Fruit fly (Drosophila melanogaster) whole organism, embryonic: Measurements from ENCODE around the gene CG34179.

Experiments used
- ATbp ChIP-seq: fragments of 200-800 bp; sonication (Bioruptor generic); optimal IDR thresholded peaks from 2 replicates; lab custom pipeline; 2017; ENCODE audit warnings: missing biosample characterization, mild to moderate bottlenecking, missing genetic modification characterization, missing genetic modification reagents
- Adf1 ChIP-seq: fragments of 200-800 bp; sonication (Bioruptor generic); IDR thresholded peaks from 2 replicates; pipeline ENCODE4 v1.3.6; 2022; ENCODE audit warnings: missing biosample characterization, missing genetic modification characterization
- Aef1 ChIP-seq: fragments of 200-800 bp; sonication (Bioruptor generic); IDR thresholded peaks from 3 replicates; pipeline ENCODE4 v1.3.6; 2022; ENCODE audit warnings: missing biosample characterization, missing genetic modification characterization
- Atf3 ChIP-seq: fragments of 200-800 bp; sonication (Bioruptor generic); optimal IDR thresholded peaks from 3 replicates; lab custom pipeline; 2016; ENCODE audit warnings: missing biosample characterization, missing genetic modification characterization
- Bgb ChIP-seq: fragments of 200-800 bp; sonication (Bioruptor generic); IDR thresholded peaks from 2 replicates; pipeline ENCODE4 v1.3.6; 2022; ENCODE audit warnings: missing biosample characterization, missing genetic modification characterization; ENCODE audit not compliant: partially characterized antibody
- Blimp-1 ChIP-seq: fragments of 200-800 bp; sonication (Bioruptor generic); optimal IDR thresholded peaks from 3 replicates; lab custom pipeline; 2018; ENCODE audit warnings: missing biosample characterization, missing genetic modification characterization, mild to moderate bottlenecking, moderate library complexity, missing genetic modification reagents
- CG12219 ChIP-seq: fragments of 200-800 bp; sonication (Bioruptor generic); optimal IDR thresholded peaks from 3 replicates; lab custom pipeline; 2018; ENCODE audit warnings: missing biosample characterization, mild to moderate bottlenecking, missing genetic modification characterization
- CG12769 ChIP-seq: fragments of 200-800 bp; sonication (Bioruptor generic); optimal IDR thresholded peaks from 2 replicates; lab custom pipeline; 2019; ENCODE audit warnings: missing biosample characterization, mild to moderate bottlenecking, missing genetic modification characterization, moderate library complexity
- CG13287 ChIP-seq: fragments of 200-800 bp; sonication (Bioruptor generic); IDR thresholded peaks from 2 replicates; pipeline ENCODE4 v1.3.6; 2022; ENCODE audit warnings: missing biosample characterization, missing genetic modification characterization; ENCODE audit not compliant: partially characterized antibody
- CG2199 ChIP-seq: fragments of 200-800 bp; sonication (Bioruptor generic); IDR thresholded peaks from 3 replicates; pipeline ENCODE4 v1.3.6; 2022; ENCODE audit warnings: missing biosample characterization, missing genetic modification characterization
- CG2678 ChIP-seq: fragments of 200-800 bp; sonication (Bioruptor generic); optimal IDR thresholded peaks from 3 replicates; lab custom pipeline; 2019; ENCODE audit warnings: missing biosample characterization, mild to moderate bottlenecking, missing genetic modification characterization, moderate library complexity
- CG3281 ChIP-seq: fragments of 200-800 bp; sonication (Bioruptor generic); optimal IDR thresholded peaks from 3 replicates; lab custom pipeline; 2017; ENCODE audit warnings: missing biosample characterization, mild to moderate bottlenecking, missing genetic modification characterization
- CG34376 ChIP-seq: fragments of 200-800 bp; sonication (Bioruptor generic); optimal IDR thresholded peaks from 2 replicates; lab custom pipeline; 2018; ENCODE audit warnings: missing biosample characterization, mild to moderate bottlenecking, missing genetic modification characterization
- CG42726 ChIP-seq: fragments of 200-800 bp; sonication (Bioruptor generic); IDR thresholded peaks from 2 replicates; pipeline ENCODE4 v1.3.6; 2022; ENCODE audit warnings: missing biosample characterization, missing genetic modification characterization; ENCODE audit not compliant: partially characterized antibody
- CG8290 ChIP-seq, 3 experiments: fragments of 200-800 bp; sonication (Bioruptor generic); optimal IDR thresholded peaks; 2 replicates each; lab custom pipeline; 2016 to 2019; ENCODE audit warnings: missing biosample characterization in 3 of 3, missing genetic modification characterization in 3 of 3, mild to moderate bottlenecking in 2 of 3, moderate library complexity in 1 of 3
- CG8924 ChIP-seq: fragments of 200-800 bp; optimal IDR thresholded peaks from 3 replicates; lab custom pipeline; 2019; ENCODE audit warnings: missing biosample characterization, mild to moderate bottlenecking, missing genetic modification characterization, moderate library complexity
- CG9932 ChIP-seq: fragments of 200-800 bp; sonication (Bioruptor generic); IDR thresholded peaks from 2 replicates; pipeline ENCODE4 v1.3.6; 2022; ENCODE audit warnings: missing biosample characterization, missing genetic modification characterization
- Deaf1 ChIP-seq: fragments of 200-800 bp; optimal IDR thresholded peaks from 3 replicates; lab custom pipeline; 2019; ENCODE audit warnings: missing biosample characterization, mild to moderate bottlenecking, missing genetic modification characterization, moderate library complexity
- Dll ChIP-seq: fragments of 200-800 bp; sonication (Bioruptor generic); IDR thresholded peaks from 4 replicates; pipeline ENCODE4 v1.3.6; 2022; ENCODE audit warnings: missing biosample characterization, missing genetic modification characterization; ENCODE audit not compliant: partially characterized antibody
- Fer2 ChIP-seq: fragments of 200-800 bp; sonication (Bioruptor generic); optimal IDR thresholded peaks from 2 replicates; lab custom pipeline; 2018; ENCODE audit warnings: missing biosample characterization, mild to moderate bottlenecking, missing genetic modification characterization, moderate library complexity
- MESR4 ChIP-seq: fragments of 200-800 bp; sonication (Bioruptor generic); optimal IDR thresholded peaks from 2 replicates; lab custom pipeline; 2018; ENCODE audit warnings: missing biosample characterization, mild to moderate bottlenecking, missing genetic modification characterization, moderate library complexity
- Med ChIP-seq: fragments of 200-800 bp; sonication (Bioruptor generic); peaks from one replicate; lab custom pipeline; 2016; ENCODE audit warnings: missing biosample characterization, missing genetic modification characterization, mild to moderate bottlenecking, inconsistent platforms, moderate library complexity
- Sox100B ChIP-seq: fragments of 200-800 bp; sonication (Bioruptor generic); optimal IDR thresholded peaks from 3 replicates; lab custom pipeline; 2018; ENCODE audit warnings: missing biosample characterization, mild to moderate bottlenecking, missing genetic modification characterization
- Stat92E ChIP-seq, 3 experiments: fragments of >200 bp in 2 of 3; fragments of 200-800 bp in 1 of 3; sonication (Bioruptor generic) in 1 of 3; optimal IDR thresholded peaks; 2 replicates each; lab custom pipeline; 2017 to 2019; ENCODE audit warnings: missing biosample characterization in 3 of 3, missing genetic modification characterization in 3 of 3, mild to moderate bottlenecking in 1 of 3, moderate library complexity in 1 of 3
- Trl ChIP-seq, 3 experiments: fragments of >200 bp in 2 of 3; fragments of 200-800 bp in 1 of 3; sonication (Bioruptor generic) in 1 of 3; optimal IDR thresholded peaks; 2 replicates in 1 of 3; 3 replicates in 2 of 3; lab custom pipeline; 2016 to 2017; ENCODE audit warnings: missing biosample characterization in 1 of 3, missing genetic modification characterization in 1 of 3
- abd-A ChIP-seq: fragments of 200-800 bp; sonication (Bioruptor generic); optimal IDR thresholded peaks from 3 replicates; lab custom pipeline; 2019; ENCODE audit warnings: missing biosample characterization, mild to moderate bottlenecking, missing genetic modification characterization, moderate library complexity
- br ChIP-seq: fragments of >200 bp; optimal IDR thresholded peaks from 2 replicates; lab custom pipeline; 2017
- cato ChIP-seq: fragments of 200-800 bp; sonication (Bioruptor generic); optimal IDR thresholded peaks from 2 replicates; lab custom pipeline; 2016; ENCODE audit warnings: missing biosample characterization, missing genetic modification characterization, borderline replicate concordance
- caup ChIP-seq: fragments of 200-800 bp; sonication (Bioruptor generic); optimal IDR thresholded peaks from 3 replicates; lab custom pipeline; 2017; ENCODE audit warnings: missing biosample characterization, mild to moderate bottlenecking, missing genetic modification characterization, moderate library complexity; ENCODE audit not compliant: severe bottlenecking
- chinmo ChIP-seq: fragments of 200-800 bp; sonication (Bioruptor generic); IDR thresholded peaks from 4 replicates; pipeline ENCODE4 v1.3.6; 2022; ENCODE audit warnings: missing biosample characterization, missing genetic modification characterization; ENCODE audit not compliant: partially characterized antibody
- chm ChIP-seq: fragments of 200-800 bp; sonication (Bioruptor generic); IDR thresholded peaks from 2 replicates; pipeline ENCODE4 v1.3.6; 2022; ENCODE audit warnings: missing biosample characterization, missing genetic modification characterization
- ci ChIP-seq: fragments of 200-800 bp; sonication (Bioruptor generic); IDR thresholded peaks from 3 replicates; pipeline ENCODE4 v1.3.6; 2022; ENCODE audit warnings: missing biosample characterization, missing genetic modification characterization
- ftz-f1 ChIP-seq: fragments of 200-800 bp; sonication (Bioruptor generic); optimal IDR thresholded peaks from 2 replicates; lab custom pipeline; 2016; ENCODE audit warnings: missing biosample characterization, missing genetic modification characterization
- grn ChIP-seq: fragments of 200-800 bp; sonication (Bioruptor generic); optimal IDR thresholded peaks from 3 replicates; lab custom pipeline; 2017; ENCODE audit warnings: missing biosample characterization, missing genetic modification characterization
- gt ChIP-seq: fragments of 200-800 bp; sonication (Bioruptor generic); IDR thresholded peaks from 2 replicates; pipeline ENCODE4 v1.3.6; 2022; ENCODE audit warnings: missing biosample characterization, missing genetic modification characterization
- kni ChIP-seq: fragments of 200-800 bp; sonication (Bioruptor generic); optimal IDR thresholded peaks from 3 replicates; lab custom pipeline; 2017; ENCODE audit warnings: mild to moderate bottlenecking, missing biosample characterization, missing genetic modification reagents, missing genetic modification characterization
- lov ChIP-seq, 2 experiments: fragments of 200-800 bp in 1 of 2; fragments of >200 bp in 1 of 2; sonication (Bioruptor generic) in 1 of 2; IDR thresholded peaks in 1 of 2; optimal IDR thresholded peaks in 1 of 2; 2 replicates in 1 of 2; 3 replicates in 1 of 2; pipeline versions ENCODE4 v1.3.6 to Lab custom; 2017 to 2022; ENCODE audit warnings: missing biosample characterization in 1 of 2, missing genetic modification characterization in 1 of 2
- mirr ChIP-seq: fragments of 200-800 bp; sonication (Bioruptor generic); optimal IDR thresholded peaks from 3 replicates; lab custom pipeline; 2018; ENCODE audit warnings: missing biosample characterization, mild to moderate bottlenecking, missing genetic modification characterization
- nerfin-2 ChIP-seq: fragments of 200-800 bp; sonication (Bioruptor generic); IDR thresholded peaks from 2 replicates; pipeline ENCODE4 v1.3.6; 2022; ENCODE audit warnings: missing biosample characterization, missing genetic modification characterization; ENCODE audit not compliant: partially characterized antibody
- nmo ChIP-seq: fragments of 200-800 bp; sonication (Bioruptor generic); optimal IDR thresholded peaks from 2 replicates; lab custom pipeline; 2018; ENCODE audit warnings: missing biosample characterization, mild to moderate bottlenecking, missing genetic modification characterization, moderate library complexity
- oc ChIP-seq: fragments of 200-800 bp; sonication (Bioruptor generic); optimal IDR thresholded peaks from 2 replicates; lab custom pipeline; 2018; ENCODE audit warnings: missing biosample characterization, mild to moderate bottlenecking, missing genetic modification characterization, moderate library complexity
- org-1 ChIP-seq: fragments of 200-800 bp; sonication (Bioruptor generic); optimal IDR thresholded peaks from 2 replicates; lab custom pipeline; 2017; ENCODE audit warnings: missing biosample characterization, missing genetic modification characterization
- pan ChIP-seq, 4 experiments: fragments of >200 bp in 3 of 4; fragments of 200-800 bp in 1 of 4; sonication (Bioruptor generic) in 1 of 4; optimal IDR thresholded peaks in 3 of 4; IDR thresholded peaks in 1 of 4; 2 replicates each; pipeline versions ENCODE4 v1.3.6 to Lab custom; 2017 to 2022; ENCODE audit warnings: missing biosample characterization in 2 of 4, missing genetic modification characterization in 2 of 4, mixed read lengths in 1 of 4
- psq ChIP-seq: fragments of 200-800 bp; sonication (Bioruptor generic); optimal IDR thresholded peaks from 2 replicates; lab custom pipeline; 2017; ENCODE audit warnings: missing biosample characterization, missing genetic modification characterization
- seq ChIP-seq: fragments of 200-800 bp; sonication (Bioruptor generic); IDR thresholded peaks from 2 replicates; pipeline ENCODE4 v1.3.6; 2022; ENCODE audit warnings: missing biosample characterization, missing genetic modification characterization
- z ChIP-seq: fragments of 200-800 bp; sonication (Bioruptor generic); IDR thresholded peaks from 3 replicates; pipeline ENCODE4 v1.3.6; 2022; ENCODE audit warnings: missing biosample characterization, missing genetic modification characterization
- zf30C ChIP-seq: fragments of 200-800 bp; sonication (Bioruptor generic); optimal IDR thresholded peaks from 3 replicates; lab custom pipeline; 2018; ENCODE audit warnings: missing biosample characterization, mild to moderate bottlenecking, missing genetic modification characterization

The CG34179 gene

dm6 chr2L:6090365-6090764, 41.9 kb upstream of the CG34179 start:
- TF ChIP-seq nmo (GFP tag; lab: Kevin White, UChicago) (no peak), caup (GFP tag; lab: Kevin White, UChicago) (no peak), CG12219 (no peak), chm (GFP tag; lab: Robert Waterston, UW) (0 out of 2 replicates have a peak, but pooled peaks have one; percentile 27), CG13287 (GFP tag; lab: Robert Waterston, UW) (no peak), seq (GFP tag; lab: Robert Waterston, UW) (no peak), pan (optimal IDR thresholded peaks at IDR 0.05; lab: Kevin White, UChicago) (no peak), pan (GFP tag; optimal IDR thresholded peaks at IDR 0.05 in 1 of 2, IDR thresholded peaks at IDR 0.05 in 1 of 2) (peak in 1 of 2 experiments; percentile 20), gt (no peak), CG2199 (GFP tag; lab: Robert Waterston, UW) (0 out of 3 replicates have a peak, but pooled peaks have one; percentile 41), Deaf1 (tag; lab: Kevin White, UChicago) (peak; percentile 84), Dll (GFP tag; lab: Robert Waterston, UW) (no peak), oc (tag; lab: Kevin White, UChicago) (no peak), mirr (GFP tag; lab: Kevin White, UChicago) (peak; percentile 64), chinmo (GFP tag; lab: Robert Waterston, UW) (peak; percentile 86; the same call in 2 of the 4 replicates), Blimp-1 (peak; percentile 69), Med (GFP tag; lab: Kevin White, UChicago) (peak; percentile 67), MESR4 (GFP tag; lab: Kevin White, UChicago) (no peak), zf30C (GFP tag; lab: Kevin White, UChicago) (no peak), nerfin-2 (GFP tag; lab: Robert Waterston, UW) (0 out of 2 replicates have a peak, but pooled peaks have one; percentile 8), CG34376 (GFP tag; lab: Kevin White, UChicago) (peak; percentile 62), cato (no peak), Adf1 (GFP tag; lab: Robert Waterston, UW) (peak; percentile 59; the same call in 1 of the 2 replicates), abd-A (tag; lab: Kevin White, UChicago) (peak; percentile 75), z (peak; percentile 92), Sox100B (no peak), Atf3 (GFP tag; lab: Kevin White, UChicago) (no peak), ftz-f1 (GFP tag; lab: Kevin White, UChicago) (peak; percentile 27), br (no peak), Bgb (GFP tag; lab: Robert Waterston, UW) (peak; percentile 16; the same call in 1 of the 2 replicates), kni (GFP tag; lab: Kevin White, UChicago) (peak; percentile 87), CG12769 (peak; percentile 92), Fer2 (tag; lab: Kevin White, UChicago) (no peak), ci (peak; percentile 26; the same call in 1 of the 3 replicates), CG8290 (GFP tag; optimal IDR thresholded peaks at IDR 0.05; lab: Kevin White, UChicago) (no peak), CG8290 (tag; optimal IDR thresholded peaks at IDR 0.05; lab: Kevin White, UChicago) (peak in 1 of 2 experiments; percentile 30), org-1 (GFP tag; lab: Kevin White, UChicago) (no peak), ATbp (GFP tag; lab: Kevin White, UChicago) (no peak), grn (GFP tag; lab: Kevin White, UChicago) (no peak), CG9932 (GFP tag; lab: Robert Waterston, UW) (no peak), CG42726 (GFP tag; lab: Robert Waterston, UW) (peak; percentile 56; the same call in 1 of the 2 replicates), Stat92E (GFP tag; optimal IDR thresholded peaks at IDR 0.05; lab: Kevin White, UChicago) (no peak), Aef1 (GFP tag; lab: Robert Waterston, UW) (peak; percentile 64), CG2678 (tag; lab: Kevin White, UChicago) (peak; percentile 26), CG8924 (peak; percentile 5), lov (optimal IDR thresholded peaks at IDR 0.05; lab: Kevin White, UChicago) (no peak), lov (GFP tag; IDR thresholded peaks at IDR 0.05; lab: Robert Waterston, UW) (no peak), psq (GFP tag; lab: Kevin White, UChicago) (no peak), Trl (optimal IDR thresholded peaks at IDR 0.05; lab: Kevin White, UChicago) (peak in 1 of 2 experiments; percentile 7), Trl (GFP tag; optimal IDR thresholded peaks at IDR 0.05; lab: Kevin White, UChicago) (no peak), CG3281 (GFP tag; lab: Kevin White, UChicago) (no peak)
